Worm (Caenorhabditis elegans): ENCODE data around the gene F45E6.1.
A peak's percentile ranks its signal among the peaks of the same experiment; 100 is the strongest.

Gene F45E6.1

ce11 chrX:12517886-12518285 is 40.6 kb upstream of the F45E6.1 start (continued):
- TF ChIP-seq F26F4.8 (GFP tag; conservative IDR thresholded peaks at IDR 0.05) (no peak), dve-1 (tag; optimal IDR thresholded peaks at IDR 0.05; ENCODE audit: insufficient read depth) (no peak), lin-15B (tag; optimal IDR thresholded peaks at IDR 0.05) (no peak), ceh-62 (tag; optimal IDR thresholded peaks at IDR 0.05) (no peak), egl-43 (GFP tag; IDR thresholded peaks at IDR 0.05) (no peak), lin-29 (GFP tag; IDR thresholded peaks at IDR 0.05) (no peak), T20F7.1 (GFP tag; optimal IDR thresholded peaks at IDR 0.05) (no peak), daf-8 (GFP tag; IDR thresholded peaks at IDR 0.05) (no peak), ceh-20 (GFP tag; IDR thresholded peaks at IDR 0.05) (no peak), ama-1 (optimal IDR thresholded peaks at IDR 0.05) (peak; percentile 23), ZK546.5 (tag; optimal IDR thresholded peaks at IDR 0.05) (no peak), nhr-77 (tag; optimal IDR thresholded peaks at IDR 0.05) (no peak), nhr-102 (tag; optimal IDR thresholded peaks at IDR 0.05) (no peak), php-3 (GFP tag; IDR thresholded peaks at IDR 0.05) (no peak), lin-1 (GFP tag; IDR thresholded peaks at IDR 0.05) (no peak), lir-3 (tag; optimal IDR thresholded peaks at IDR 0.05) (no peak), ztf-11 (tag; optimal IDR thresholded peaks at IDR 0.05) (no peak), rbr-2 (tag; optimal IDR thresholded peaks at IDR 0.05) (no peak), snpc-1.2 (GFP tag; IDR thresholded peaks at IDR 0.05) (no peak), dmd-8 (GFP tag; IDR thresholded peaks at IDR 0.05) (no peak), nhr-237 (tag; optimal IDR thresholded peaks at IDR 0.05) (no peak), zfp-2 (tag; optimal IDR thresholded peaks at IDR 0.05) (no peak), hlh-30 (tag; optimal IDR thresholded peaks at IDR 0.05; ENCODE audit: insufficient read depth) (peak; percentile 37), snpc-4 (tag; optimal IDR thresholded peaks at IDR 0.05) (no peak), mes-2 (tag; optimal IDR thresholded peaks at IDR 0.05; ENCODE audit: poor library complexity, severe bottlenecking) (peak; percentile 34), F44E2.7 (GFP tag; IDR thresholded peaks at IDR 0.05) (no peak), hmg-1.1 (GFP tag; IDR thresholded peaks at IDR 0.05) (no peak), ceh-32 (tag; optimal IDR thresholded peaks at IDR 0.05; ENCODE audit: poor library complexity) (no peak), gei-8 (GFP tag; optimal IDR thresholded peaks at IDR 0.05) (no peak), nhr-42 (GFP tag; IDR thresholded peaks at IDR 0.05) (no peak), unc-39 (tag; optimal IDR thresholded peaks at IDR 0.05) (no peak), fos-1 (tag; optimal IDR thresholded peaks at IDR 0.05) (no peak), set-16 (GFP tag; IDR thresholded peaks at IDR 0.05) (no peak), ceh-44 (GFP tag; IDR thresholded peaks at IDR 0.05) (no peak), daf-19 (GFP tag; conservative IDR thresholded peaks at IDR 0.05) (no peak), fkh-10 (GFP tag; optimal IDR thresholded peaks at IDR 0.05) (no peak), ztf-7 (tag; optimal IDR thresholded peaks at IDR 0.05) (no peak)

- TF ChIP-seq hif-1 (tag; optimal IDR thresholded peaks at IDR 0.05) (peak in 1 of 2 experiments; percentile 94), daf-19 (GFP tag; conservative IDR thresholded peaks at IDR 0.05) (0 out of 2 replicates have a peak, but pooled peaks have one; percentile 24), nhr-42 (GFP tag; IDR thresholded peaks at IDR 0.05) (no peak), ceh-28 (tag; optimal IDR thresholded peaks at IDR 0.05) (no peak), zip-2 (tag; optimal IDR thresholded peaks at IDR 0.05) (no peak), ctbp-1 (GFP tag; IDR thresholded peaks at IDR 0.05) (no peak), pha-4 (GFP tag; IDR thresholded peaks at IDR 0.05) (no peak), pha-4 (tag; optimal IDR thresholded peaks at IDR 0.05) (no peak), lin-39 (tag; optimal IDR thresholded peaks at IDR 0.05) (no peak), hlh-11 (tag; optimal IDR thresholded peaks at IDR 0.05) (peak; percentile 50), lir-3 (tag; optimal IDR thresholded peaks at IDR 0.05) (no peak), mxl-3 (GFP tag; optimal IDR thresholded peaks at IDR 0.05) (no peak), hmg-1.1 (GFP tag; IDR thresholded peaks at IDR 0.05) (peak; percentile 14; the same call in 1 of the 2 replicates), nhr-11 (tag; optimal IDR thresholded peaks at IDR 0.05) (peak; percentile 63), rbr-2 (tag; optimal IDR thresholded peaks at IDR 0.05) (peak; percentile 19), tag-97 (GFP tag; IDR thresholded peaks at IDR 0.05) (no peak), mdl-1 (tag; optimal IDR thresholded peaks at IDR 0.05) (peak in 1 of 2 experiments; percentile 80), snpc-4 (tag; optimal IDR thresholded peaks at IDR 0.05) (no peak), mes-2 (tag; optimal IDR thresholded peaks at IDR 0.05; ENCODE audit: poor library complexity, severe bottlenecking) (peak; percentile 22), sdz-12 (GFP tag; optimal IDR thresholded peaks at IDR 0.05) (no peak), nhr-77 (tag; optimal IDR thresholded peaks at IDR 0.05) (peak; percentile 40), lsy-2 (tag; optimal IDR thresholded peaks at IDR 0.05) (peak in 1 of 2 experiments; percentile 70), dmd-9 (GFP tag; IDR thresholded peaks at IDR 0.05) (no peak)
Observed at ce11 chrX:12517307-12517706, 40.1 kb upstream of the F45E6.1 start.
